Fruit fly (Drosophila melanogaster): ENCODE measurements around the gene CG9922.

DNA sequence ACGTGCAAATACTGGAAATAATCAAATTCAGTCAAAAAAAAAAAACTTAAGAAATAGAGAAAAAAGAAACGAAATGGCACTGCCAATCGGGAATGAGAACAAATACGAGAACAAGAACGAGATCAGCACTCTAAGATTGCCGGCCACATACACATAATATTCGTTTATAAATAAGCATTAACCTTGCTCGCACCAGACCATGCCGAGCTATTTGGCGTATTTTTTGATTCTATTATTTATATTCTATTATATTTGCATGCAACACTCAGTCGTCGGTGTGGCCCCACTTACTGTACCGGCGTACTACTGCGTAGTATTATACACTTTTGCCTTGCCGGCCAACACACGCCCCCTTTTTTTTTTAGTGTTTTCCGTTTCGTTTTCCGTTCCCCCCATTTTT, 34.5 kb upstream of the CG9922 start:
- no peak for TF ChIP-seq ssp (GFP tag; IDR thresholded peaks at IDR 0.05)
- no peak for TF ChIP-seq CG13287 (GFP tag; IDR thresholded peaks at IDR 0.05; ENCODE audit: partially characterized antibody)
- no peak for TF ChIP-seq Vsx1 (GFP tag; optimal IDR thresholded peaks at IDR 0.05)
- TF ChIP-seq Dbx (GFP tag; IDR thresholded peaks at IDR 0.05) = no peak
- TF ChIP-seq Max (GFP tag; optimal IDR thresholded peaks at IDR 0.05) = no peak
- no peak for TF ChIP-seq CG8944 (GFP tag; optimal IDR thresholded peaks at IDR 0.05)
- TF ChIP-seq ara (GFP tag; IDR thresholded peaks at IDR 0.05) = no peak
- TF ChIP-seq tio (GFP tag; optimal IDR thresholded peaks at IDR 0.05) = no peak
- TF ChIP-seq oc (tag; optimal IDR thresholded peaks at IDR 0.05) = no peak
